Worm (Caenorhabditis elegans) whole organism, midembryonic: ENCODE data around the gene frpr-21.

Experiments
- T22C8.4 ChIP-seq: fragments of 200-800 bp; sonication (Bioruptor generic); IDR thresholded peaks from 2 replicates; pipeline ENCODE4 v1.3.6; 2022; ENCODE audit warnings: missing genetic modification characterization, missing compliant biosample characterization
- cog-1 ChIP-seq: sonication (generic microtip); optimal IDR thresholded peaks from 2 replicates; lab custom pipeline; 2016; ENCODE audit warnings: missing genetic modification characterization, missing compliant biosample characterization
- flt-1 ChIP-seq: fragments of 200-800 bp; sonication (Bioruptor generic); IDR thresholded peaks from 2 replicates; pipeline ENCODE4 v1.3.6; 2022; ENCODE audit warnings: missing genetic modification characterization, missing compliant biosample characterization
- klf-2 ChIP-seq: fragments of 200-800 bp; sonication (Bioruptor generic); conservative IDR thresholded peaks from 2 replicates; pipeline ENCODE4 v1.3.6; 2022; ENCODE audit warnings: missing genetic modification reagents, missing genetic modification characterization, missing compliant biosample characterization
- med-1 ChIP-seq: sonication (generic microtip); optimal IDR thresholded peaks from 2 replicates; lab custom pipeline; 2017; ENCODE audit warnings: missing genetic modification characterization, mild to moderate bottlenecking, missing compliant biosample characterization, antibody characterized with exemption, missing genetic modification reagents; ENCODE audit not compliant: insufficient read depth
- ref-1 ChIP-seq: fragments of 200-800 bp; sonication (Bioruptor generic); conservative IDR thresholded peaks from 2 replicates; pipeline ENCODE4 v1.3.6; 2022; ENCODE audit warnings: missing genetic modification reagents, missing genetic modification characterization, missing compliant biosample characterization
- tab-1 ChIP-seq: fragments of 200-800 bp; sonication (Bioruptor generic); IDR thresholded peaks from 2 replicates; pipeline ENCODE4 v1.3.6; 2022; ENCODE audit warnings: missing genetic modification characterization, missing compliant biosample characterization
- ztf-23 ChIP-seq: fragments of 200-800 bp; sonication (Bioruptor generic); IDR thresholded peaks from 2 replicates; pipeline ENCODE4 v1.3.6; 2022; ENCODE audit warnings: missing genetic modification reagents, missing genetic modification characterization, missing compliant biosample characterization
- ztf-29 ChIP-seq: fragments of 200-800 bp; sonication (Bioruptor generic); IDR thresholded peaks from 2 replicates; pipeline ENCODE4 v1.3.6; 2022; ENCODE audit warnings: missing genetic modification reagents, missing genetic modification characterization, missing compliant biosample characterization

DNA sequence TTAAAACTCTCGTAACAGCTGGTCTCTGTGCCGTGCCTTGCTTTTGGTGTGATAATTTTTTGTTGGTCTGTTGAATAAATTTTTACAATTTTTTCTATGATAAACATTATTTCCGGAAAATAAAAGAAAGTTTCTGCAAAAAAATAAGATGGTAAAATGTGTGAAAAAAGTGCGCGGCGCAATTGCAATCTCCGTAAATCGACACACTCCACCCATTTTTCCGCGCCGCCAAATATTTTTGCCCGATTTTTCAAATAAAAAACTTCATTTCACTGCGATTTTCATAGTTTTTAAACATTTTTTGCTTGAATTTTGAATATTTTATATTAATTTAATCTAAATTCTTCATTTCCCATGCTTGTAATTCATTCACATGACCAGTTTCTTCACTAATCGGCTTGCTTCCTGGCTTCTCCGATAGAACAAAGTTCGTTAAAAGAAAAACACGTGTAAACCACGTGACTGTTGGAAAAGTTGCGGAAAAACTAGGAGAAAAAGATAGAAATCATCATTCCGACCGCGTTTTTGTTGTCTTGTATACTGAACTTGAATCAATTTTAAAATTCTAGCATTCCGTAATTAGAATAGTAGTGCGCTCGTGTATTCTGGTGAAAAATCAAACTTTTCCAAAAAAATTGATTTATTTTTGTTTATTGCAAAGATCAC lies 33.7 kb downstream of the frpr-21 start:
- TF ChIP-seq flt-1 (GFP tag; lab: Robert Waterston, UW) (peak; percentile 77), cog-1 (tag; lab: Kevin White, UChicago) (peak; percentile 35), ztf-23 (GFP tag; lab: Robert Waterston, UW) (peak; percentile 67; the same call in 1 of the 2 replicates), ref-1 (GFP tag; lab: Robert Waterston, UW) (0 out of 2 replicates have a peak, but pooled peaks have one; percentile 17), klf-2 (GFP tag; lab: Robert Waterston, UW) (0 out of 2 replicates have a peak, but pooled peaks have one; percentile 30), ztf-29 (GFP tag; lab: Robert Waterston, UW) (no peak), med-1 (peak; percentile 60), T22C8.4 (GFP tag; lab: Robert Waterston, UW) (no peak), tab-1 (GFP tag; lab: Robert Waterston, UW) (peak; percentile 58; the same call in 1 of the 2 replicates)
